Worm (Caenorhabditis elegans) whole organism, L4 larva: ENCODE measurements around the gene C28A5.6.

Experiments
- D1046.2 ChIP-seq: fragments of 200-800 bp; sonication (Bioruptor generic); IDR thresholded peaks from 2 replicates; pipeline ENCODE4 v1.3.6; 2022; ENCODE audit warnings: missing genetic modification characterization, missing compliant biosample characterization
- daf-8 ChIP-seq: fragments of 200-800 bp; sonication (Bioruptor generic); IDR thresholded peaks from 2 replicates; pipeline ENCODE4 v1.3.6; 2022; ENCODE audit warnings: missing genetic modification characterization, missing compliant biosample characterization
- dmd-8 ChIP-seq: fragments of 200-800 bp; sonication (Bioruptor generic); IDR thresholded peaks from 2 replicates; pipeline ENCODE4 v1.3.6; 2022; ENCODE audit warnings: missing genetic modification characterization, missing compliant biosample characterization
- lin-13 ChIP-seq: fragments of 150-350 bp; optimal IDR thresholded peaks from 2 replicates; lab custom pipeline; 2014; ENCODE audit warnings: missing biosample characterization, missing genetic modification reagents, missing genetic modification characterization
- lsy-2 ChIP-seq, 2 experiments: fragments of 150-350 bp in 1 of 2; sonication (generic microtip) in 1 of 2; optimal IDR thresholded peaks; 2 replicates each; lab custom pipeline; 2014 to 2017; ENCODE audit warnings: missing biosample characterization in 2 of 2, missing genetic modification characterization in 2 of 2
- mes-2 ChIP-seq: sonication (generic microtip); optimal IDR thresholded peaks from 2 replicates; lab custom pipeline; 2016; ENCODE audit warnings: missing genotype, mild to moderate bottlenecking, missing genetic modification characterization, missing compliant biosample characterization; ENCODE audit not compliant: poor library complexity, severe bottlenecking
- nhr-11 ChIP-seq: fragments of 150-350 bp; optimal IDR thresholded peaks from 2 replicates; lab custom pipeline; 2014; ENCODE audit warnings: missing biosample characterization, missing genetic modification characterization
- nhr-237 ChIP-seq: sonication (generic microtip); optimal IDR thresholded peaks from 2 replicates; lab custom pipeline; 2017; ENCODE audit warnings: missing biosample characterization, missing genetic modification characterization
- nhr-42 ChIP-seq: fragments of 200-800 bp; sonication (Bioruptor generic); IDR thresholded peaks from 2 replicates; pipeline ENCODE4 v1.3.6; 2022; ENCODE audit warnings: missing genetic modification characterization, missing compliant biosample characterization
- spr-3 ChIP-seq: fragments of 200-800 bp; sonication (Bioruptor generic); optimal IDR thresholded peaks from 2 replicates; lab custom pipeline; 2018; ENCODE audit warnings: mild to moderate bottlenecking, missing genetic modification characterization, missing compliant biosample characterization
- unc-130 ChIP-seq: sonication (generic microtip); optimal IDR thresholded peaks from 2 replicates; lab custom pipeline; 2016; ENCODE audit warnings: missing genetic modification reagents, missing genetic modification characterization, missing compliant biosample characterization
- zip-2 ChIP-seq: fragments of 150-350 bp; optimal IDR thresholded peaks from 2 replicates; lab custom pipeline; 2014; ENCODE audit warnings: missing biosample characterization, missing genetic modification characterization
- ztf-11 ChIP-seq: fragments of 150-350 bp; optimal IDR thresholded peaks from 2 replicates; lab custom pipeline; 2014; ENCODE audit warnings: missing biosample characterization, missing genetic modification characterization

DNA sequence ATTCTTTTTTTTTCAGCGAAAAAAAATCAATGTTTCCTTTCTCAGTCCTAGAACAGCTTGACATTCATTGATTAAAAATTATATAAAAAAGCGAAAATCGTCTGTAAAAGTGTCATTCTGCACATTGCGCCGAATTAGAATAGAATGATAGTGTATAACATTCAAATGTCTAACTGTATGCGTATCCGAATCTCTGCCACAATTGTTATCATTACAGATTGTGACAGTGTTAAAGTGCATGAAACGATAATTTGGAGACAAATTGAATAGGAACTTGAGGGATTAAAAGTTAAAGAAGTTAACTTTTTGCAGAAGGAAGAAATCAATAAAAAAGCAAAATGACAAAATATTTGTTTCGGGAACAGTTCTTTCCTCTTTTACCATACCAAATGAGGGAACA, 39.1 kb upstream of the C28A5.6 start:
- TF ChIP-seq lsy-2 (tag; optimal IDR thresholded peaks at IDR 0.05; lab: Kevin White, UChicago) (no peak), lin-13 (GFP tag; lab: Kevin White, UChicago) (no peak), nhr-42 (GFP tag; lab: Robert Waterston, UW) (no peak), nhr-11 (tag; lab: Kevin White, UChicago) (no peak), ztf-11 (tag; lab: Kevin White, UChicago) (no peak), nhr-237 (tag; lab: Kevin White, UChicago) (no peak), daf-8 (GFP tag; lab: Robert Waterston, UW) (no peak), spr-3 (GFP tag; lab: Kevin White, UChicago) (no peak), D1046.2 (GFP tag; lab: Robert Waterston, UW) (no peak), unc-130 (GFP tag; lab: Kevin White, UChicago) (no peak), zip-2 (tag; lab: Kevin White, UChicago) (no peak), dmd-8 (no peak), mes-2 (no peak)
